Fruit fly (Drosophila melanogaster): ENCODE results near the gene Ucp4A.

Gene Ucp4A

dm6 chrX:17830644-17831043, 14.1 kb upstream of the Ucp4A start, which contains the start of gene CG6398:
CG6398 (plus strand) TSS chrX:17830828.
- TF ChIP-seq Pif1A (GFP tag; optimal IDR thresholded peaks at IDR 0.05) (no peak), CG14655 (GFP tag; optimal IDR thresholded peaks at IDR 0.05) (no peak), Ets98B (GFP tag; IDR thresholded peaks at IDR 0.05) (peak; percentile 37; the same call in 1 of the 2 replicates), fd96Ca (GFP tag; IDR thresholded peaks at IDR 0.05) (no peak), gl (tag; optimal IDR thresholded peaks at IDR 0.05) (no peak), CG17806 (tag; optimal IDR thresholded peaks at IDR 0.05) (no peak), CG8159 (tag; optimal IDR thresholded peaks at IDR 0.05) (no peak), CG32121 (GFP tag; IDR thresholded peaks at IDR 0.05) (no peak), Pif1B (GFP tag; optimal IDR thresholded peaks at IDR 0.05) (no peak), CG9948 (tag; optimal IDR thresholded peaks at IDR 0.05) (no peak), CG10348 (GFP tag; IDR thresholded peaks at IDR 0.05) (no peak), CG8301 (tag; optimal IDR thresholded peaks at IDR 0.05) (no peak), CG4496 (GFP tag; IDR thresholded peaks at IDR 0.05) (peak; percentile 44; the same call in 1 of the 3 replicates), CG34367 (tag; optimal IDR thresholded peaks at IDR 0.05) (no peak), EcR (GFP tag; optimal IDR thresholded peaks at IDR 0.05) (peak; percentile 36), CG12605 (GFP tag; IDR thresholded peaks at IDR 0.05) (no peak), CG13204 (GFP tag; optimal IDR thresholded peaks at IDR 0.05) (peak; percentile 64), rn (GFP tag; IDR thresholded peaks at IDR 0.05) (no peak), Snoo (tag; optimal IDR thresholded peaks at IDR 0.05) (no peak), CG15710 (tag; optimal IDR thresholded peaks at IDR 0.05) (no peak), D1 (tag; optimal IDR thresholded peaks at IDR 0.05) (no peak)

dm6 chrX:17832163-17833014, 12.4 kb upstream of the Ucp4A start:
- TF ChIP-seq Pif1B (GFP tag; optimal IDR thresholded peaks at IDR 0.05) = no peak
- no peak for TF ChIP-seq D1 (tag; optimal IDR thresholded peaks at IDR 0.05)
- no peak for TF ChIP-seq gl (tag; optimal IDR thresholded peaks at IDR 0.05)
- no peak for TF ChIP-seq CG10348 (GFP tag; IDR thresholded peaks at IDR 0.05)
- no peak for TF ChIP-seq CG9948 (tag; optimal IDR thresholded peaks at IDR 0.05)
- TF ChIP-seq CG14655 (GFP tag; optimal IDR thresholded peaks at IDR 0.05) = peak; percentile 59
- no peak for TF ChIP-seq CG12605 (GFP tag; IDR thresholded peaks at IDR 0.05)
- TF ChIP-seq CG8159 (tag; optimal IDR thresholded peaks at IDR 0.05) = no peak
- no peak for TF ChIP-seq CG32121 (GFP tag; IDR thresholded peaks at IDR 0.05)
- no peak for TF ChIP-seq CG17806 (tag; optimal IDR thresholded peaks at IDR 0.05)
- no peak for TF ChIP-seq CG15710 (tag; optimal IDR thresholded peaks at IDR 0.05)
- TF ChIP-seq Pif1A (GFP tag; optimal IDR thresholded peaks at IDR 0.05) = no peak
- TF ChIP-seq CG4496 (GFP tag; IDR thresholded peaks at IDR 0.05) = no peak
- no peak for TF ChIP-seq CG13204 (GFP tag; optimal IDR thresholded peaks at IDR 0.05)
- TF ChIP-seq fd96Ca (GFP tag; IDR thresholded peaks at IDR 0.05) = no peak
- TF ChIP-seq CG8301 (tag; optimal IDR thresholded peaks at IDR 0.05) = peak; percentile 46
- no peak for TF ChIP-seq Ets98B (GFP tag; IDR thresholded peaks at IDR 0.05)

dm6 chrX:17833986-17834385, 10.8 kb upstream of the Ucp4A start:
- TF ChIP-seq CG15710 (tag; optimal IDR thresholded peaks at IDR 0.05) = no peak
- peak; percentile 49; the same call in 2 of the 3 replicates for TF ChIP-seq CG4496 (GFP tag; IDR thresholded peaks at IDR 0.05)
- 0 out of 2 replicates have a peak, but pooled peaks have one; percentile 30 for TF ChIP-seq CG32121 (GFP tag; IDR thresholded peaks at IDR 0.05)
- 0 out of 2 replicates have a peak, but pooled peaks have one; percentile 7 for TF ChIP-seq CG12605 (GFP tag; IDR thresholded peaks at IDR 0.05)
- TF ChIP-seq fd96Ca (GFP tag; IDR thresholded peaks at IDR 0.05) = 0 out of 3 replicates have a peak, but pooled peaks have one; percentile 24
- TF ChIP-seq Snoo (tag; optimal IDR thresholded peaks at IDR 0.05) = no peak
- TF ChIP-seq EcR (GFP tag; optimal IDR thresholded peaks at IDR 0.05) = peak; percentile 66
- peak; percentile 26; the same call in 1 of the 2 replicates for TF ChIP-seq Ets98B (GFP tag; IDR thresholded peaks at IDR 0.05)

- TF ChIP-seq fd96Ca (GFP tag; IDR thresholded peaks at IDR 0.05) (no peak), Pif1A (GFP tag; optimal IDR thresholded peaks at IDR 0.05) (no peak), gl (tag; optimal IDR thresholded peaks at IDR 0.05) (no peak), CG15710 (tag; optimal IDR thresholded peaks at IDR 0.05) (no peak)
Measured at dm6 chrX:17834754-17835153, 10.0 kb upstream of the Ucp4A start.

- TF ChIP-seq CG15710 (tag; optimal IDR thresholded peaks at IDR 0.05) (peak; percentile 42), Ets98B (GFP tag; IDR thresholded peaks at IDR 0.05) (no peak), CG12605 (GFP tag; IDR thresholded peaks at IDR 0.05) (no peak), fd96Ca (GFP tag; IDR thresholded peaks at IDR 0.05) (no peak), D1 (tag; optimal IDR thresholded peaks at IDR 0.05) (no peak), CG34367 (tag; optimal IDR thresholded peaks at IDR 0.05) (peak; percentile 13), gl (tag; optimal IDR thresholded peaks at IDR 0.05) (peak; percentile 0), rn (GFP tag; IDR thresholded peaks at IDR 0.05) (no peak), CG8301 (tag; optimal IDR thresholded peaks at IDR 0.05) (peak; percentile 18), CG10348 (GFP tag; IDR thresholded peaks at IDR 0.05) (no peak), CG8159 (tag; optimal IDR thresholded peaks at IDR 0.05) (peak; percentile 46), CG9948 (tag; optimal IDR thresholded peaks at IDR 0.05) (peak; percentile 16), CG17806 (tag; optimal IDR thresholded peaks at IDR 0.05) (peak; percentile 36), CG4496 (GFP tag; IDR thresholded peaks at IDR 0.05) (no peak)
Measured at dm6 chrX:17836420-17836932, 8.3 kb upstream of the Ucp4A start.

- TF ChIP-seq CG12605 (GFP tag; IDR thresholded peaks at IDR 0.05) (no peak), CG4496 (GFP tag; IDR thresholded peaks at IDR 0.05) (peak; percentile 40; the same call in 1 of the 3 replicates)
Measured at dm6 chrX:17841923-17842322, 2.8 kb upstream of the Ucp4A start, which contains the start of gene Taf9. Taf9 (plus strand) TSS chrX:17842161.
